Worm (Caenorhabditis elegans) whole organism, early embryonic: ENCODE results near the gene Y55F3BL.6.

Experiments used
- B0310.2 ChIP-seq: sonication (generic microtip); optimal IDR thresholded peaks from 2 replicates; lab custom pipeline; 2016; ENCODE audit warnings: mild to moderate bottlenecking, missing genetic modification characterization, missing compliant biosample characterization
- F13C5.2 ChIP-seq: sonication (generic microtip); optimal IDR thresholded peaks from 2 replicates; lab custom pipeline; 2017; ENCODE audit warnings: mild to moderate bottlenecking, missing genetic modification characterization, inconsistent platforms, missing compliant biosample characterization
- aly-1 ChIP-seq: sonication (generic microtip); optimal IDR thresholded peaks from 2 replicates; lab custom pipeline; 2016; ENCODE audit warnings: missing genetic modification characterization, missing compliant biosample characterization
- ama-1 ChIP-seq: fragments of 150-350 bp; optimal IDR thresholded peaks from 2 replicates; lab custom pipeline; 2014
- ceh-13 ChIP-seq: fragments of 200-800 bp; sonication (Bioruptor generic); optimal IDR thresholded peaks from 2 replicates; lab custom pipeline; 2018; ENCODE audit warnings: mild to moderate bottlenecking, missing genetic modification characterization, missing compliant biosample characterization
- ceh-36 ChIP-seq: sonication (generic microtip); optimal IDR thresholded peaks from 2 replicates; lab custom pipeline; 2016; ENCODE audit warnings: missing genetic modification characterization, inconsistent platforms, missing compliant biosample characterization
- ets-7 ChIP-seq: sonication (generic microtip); optimal IDR thresholded peaks from 2 replicates; lab custom pipeline; 2016; ENCODE audit warnings: missing genotype, missing genetic modification characterization, missing compliant biosample characterization
- flt-1 ChIP-seq: fragments of 200-800 bp; sonication (Bioruptor generic); IDR thresholded peaks from 2 replicates; pipeline ENCODE4 v1.3.6; 2022; ENCODE audit warnings: missing genetic modification characterization, missing compliant biosample characterization
- hmbx-1 ChIP-seq: sonication (generic microtip); optimal IDR thresholded peaks from 2 replicates; lab custom pipeline; 2016; ENCODE audit warnings: mild to moderate bottlenecking, missing genetic modification characterization, missing compliant biosample characterization
- hmg-4 ChIP-seq: fragments of 200-800 bp; sonication (Bioruptor generic); optimal IDR thresholded peaks from 2 replicates; lab custom pipeline; 2018; ENCODE audit warnings: mild to moderate bottlenecking, missing genetic modification characterization, missing compliant biosample characterization
- hnd-1 ChIP-seq: sonication (generic microtip); optimal IDR thresholded peaks from 2 replicates; lab custom pipeline; 2016; ENCODE audit warnings: missing genetic modification characterization, missing compliant biosample characterization
- pes-1 ChIP-seq: fragments of 200-800 bp; sonication (Bioruptor generic); IDR thresholded peaks from 2 replicates; pipeline ENCODE4 v1.3.6; 2022; ENCODE audit warnings: missing genetic modification reagents, missing genetic modification characterization, missing compliant biosample characterization
- scrt-1 ChIP-seq: fragments of 200-800 bp; sonication (Bioruptor generic); IDR thresholded peaks from 2 replicates; pipeline ENCODE4 v1.3.6; 2022; ENCODE audit warnings: missing genetic modification characterization, missing compliant biosample characterization
- sea-1 ChIP-seq: fragments of 200-800 bp; sonication (Bioruptor generic); conservative IDR thresholded peaks from 2 replicates; pipeline ENCODE4 v1.3.6; 2022; ENCODE audit warnings: missing genetic modification characterization, missing compliant biosample characterization
- tbx-11 ChIP-seq: fragments of 200-800 bp; sonication (Bioruptor generic); IDR thresholded peaks from 2 replicates; pipeline ENCODE4 v1.3.6; 2022; ENCODE audit warnings: missing genetic modification characterization, missing compliant biosample characterization
- tbx-37 ChIP-seq: fragments of 200-800 bp; sonication (Bioruptor generic); conservative IDR thresholded peaks from 2 replicates; pipeline ENCODE4 v1.3.6; 2022; ENCODE audit warnings: missing genetic modification reagents, missing genetic modification characterization, missing compliant biosample characterization
- tra-4 ChIP-seq: sonication (generic microtip); optimal IDR thresholded peaks from 2 replicates; lab custom pipeline; 2017; ENCODE audit warnings: missing genetic modification characterization, missing compliant biosample characterization

Y55F3BL.6 gene

DNA sequence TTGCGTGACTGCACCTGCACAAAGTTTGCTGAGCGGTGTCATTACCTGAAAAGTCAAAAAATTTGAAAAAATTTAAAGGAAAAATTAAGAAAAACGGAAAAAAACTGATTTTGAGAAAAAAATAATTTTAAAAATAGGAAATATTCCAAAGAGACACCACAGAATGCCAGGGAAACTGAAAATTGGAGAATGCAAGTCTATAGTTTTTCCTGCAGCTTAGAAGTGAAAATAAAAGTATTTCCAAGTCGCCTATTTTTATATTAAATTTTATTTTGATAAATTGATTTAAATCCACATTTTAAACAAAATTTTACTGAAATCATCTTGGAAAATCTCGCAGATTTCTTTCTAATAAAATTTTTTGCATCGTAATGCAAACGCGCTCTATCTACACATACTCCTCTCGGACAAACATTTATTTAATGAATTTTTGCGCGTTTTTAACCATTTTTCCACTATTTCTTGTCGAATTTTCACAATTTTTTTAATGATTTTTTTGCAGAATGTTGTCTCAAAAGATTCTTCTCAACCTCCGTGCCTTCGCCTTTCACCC, 10.3 kb downstream of the Y55F3BL.6 start, which contains the start of the genes F56B3.11 and ech-5:
Gene F56B3.11 (minus strand): TSS at position 51 of the 553 bp plus-strand sequence.
Gene ech-5 (plus strand): TSS at position 503 of the 553 bp plus-strand sequence.
- TF ChIP-seq ets-7 (tag; lab: Kevin White, UChicago) (no peak), F13C5.2 (tag; lab: Kevin White, UChicago) (peak; percentile 70), ceh-36 (no peak), hmbx-1 (tag; lab: Kevin White, UChicago) (peak; percentile 42), scrt-1 (no peak), hmg-4 (no peak), pes-1 (GFP tag; lab: Robert Waterston, UW) (peak; percentile 53; the same call in 1 of the 2 replicates), tbx-37 (GFP tag; lab: Robert Waterston, UW) (no peak), aly-1 (tag; lab: Kevin White, UChicago) (no peak), sea-1 (GFP tag; lab: Robert Waterston, UW) (no peak), tbx-11 (GFP tag; lab: Robert Waterston, UW) (no peak), flt-1 (GFP tag; lab: Robert Waterston, UW) (no peak), ceh-13 (peak; percentile 33), B0310.2 (tag; lab: Kevin White, UChicago) (no peak), tra-4 (tag; lab: Kevin White, UChicago) (no peak), hnd-1 (tag; lab: Kevin White, UChicago) (peak; percentile 37), ama-1 (lab: Kevin White, UChicago) (no peak)

ce11 chrIV:795383-795872, 11.4 kb downstream of the Y55F3BL.6 start, which contains the start of gene skr-18:
Gene skr-18 (minus strand): TSS chrIV:795433.
- TF ChIP-seq aly-1 (tag; lab: Kevin White, UChicago) = no peak

- TF ChIP-seq sea-1 (GFP tag; lab: Robert Waterston, UW) (no peak), tra-4 (tag; lab: Kevin White, UChicago) (no peak), hnd-1 (tag; lab: Kevin White, UChicago) (no peak), B0310.2 (tag; lab: Kevin White, UChicago) (no peak), ceh-13 (no peak), F13C5.2 (tag; lab: Kevin White, UChicago) (no peak), ceh-36 (no peak), tbx-11 (GFP tag; lab: Robert Waterston, UW) (no peak), ets-7 (tag; lab: Kevin White, UChicago) (no peak), tbx-37 (GFP tag; lab: Robert Waterston, UW) (no peak), ama-1 (lab: Kevin White, UChicago) (no peak), pes-1 (GFP tag; lab: Robert Waterston, UW) (no peak)
These were observed 12.6 kb downstream of the Y55F3BL.6 start, which contains the start of gene F56B3.4 for ce11 chrIV:794275-794674. Gene F56B3.4 (minus strand): TSS chrIV:794275.

DNA sequence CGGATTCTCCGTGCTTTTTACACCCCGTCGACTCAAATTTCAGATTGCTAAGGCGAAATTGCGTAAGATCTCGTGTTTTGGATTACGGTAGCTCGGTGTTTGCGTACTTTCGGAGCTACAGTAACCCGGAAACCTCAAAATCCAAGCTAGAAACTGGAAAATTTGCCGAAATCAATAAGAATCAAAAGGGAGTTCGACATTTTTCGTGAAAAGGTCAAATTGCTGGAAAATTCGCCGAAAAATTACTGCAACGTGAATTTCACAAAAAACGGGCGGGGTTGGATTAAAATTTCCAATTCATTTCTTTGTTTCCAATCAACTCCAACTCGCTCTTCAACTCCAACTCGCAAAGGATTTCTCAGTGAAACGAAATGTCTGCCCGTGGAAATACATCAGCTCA, 19.1 kb downstream of the Y55F3BL.6 start, which contains the start of gene F56B3.6:
Gene F56B3.6 (plus strand): TSS at position 301 of the 400 bp plus-strand sequence.
- TF ChIP-seq sea-1 (GFP tag; lab: Robert Waterston, UW) (no peak), tra-4 (tag; lab: Kevin White, UChicago) (no peak), ceh-13 (no peak), hmbx-1 (tag; lab: Kevin White, UChicago) (no peak), ets-7 (tag; lab: Kevin White, UChicago) (no peak), aly-1 (tag; lab: Kevin White, UChicago) (no peak), B0310.2 (tag; lab: Kevin White, UChicago) (no peak), hnd-1 (tag; lab: Kevin White, UChicago) (no peak), scrt-1 (no peak), tbx-11 (GFP tag; lab: Robert Waterston, UW) (no peak)

DNA sequence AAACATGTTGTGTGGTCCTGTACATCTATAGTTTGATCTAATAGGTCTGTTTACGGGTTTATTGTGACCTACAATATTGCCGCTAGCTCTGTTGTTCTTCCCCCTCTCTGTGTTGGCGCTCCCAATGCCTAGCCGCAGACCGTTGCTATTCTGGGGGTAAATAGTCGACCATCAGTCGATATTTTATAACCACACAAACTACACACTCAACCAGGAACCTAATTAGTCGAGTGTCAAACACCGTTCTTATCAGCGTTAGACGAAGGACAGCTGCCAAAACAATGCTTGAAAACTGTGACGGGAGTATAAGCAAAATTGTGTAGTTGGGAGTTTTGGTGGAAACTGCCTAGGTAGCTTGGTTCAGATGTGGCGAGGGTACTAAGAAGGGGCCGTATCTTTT, 24.5 kb downstream of the Y55F3BL.6 start:
- TF ChIP-seq hmbx-1 (tag; lab: Kevin White, UChicago) = no peak
- no peak for TF ChIP-seq ceh-36
- TF ChIP-seq F13C5.2 (tag; lab: Kevin White, UChicago) = no peak
- no peak for TF ChIP-seq ceh-13
- TF ChIP-seq scrt-1 = no peak
- TF ChIP-seq aly-1 (tag; lab: Kevin White, UChicago) = no peak
- TF ChIP-seq flt-1 (GFP tag; lab: Robert Waterston, UW) = no peak
- no peak for TF ChIP-seq ets-7 (tag; lab: Kevin White, UChicago)
- no peak for TF ChIP-seq B0310.2 (tag; lab: Kevin White, UChicago)
- TF ChIP-seq hmg-4 = no peak
- TF ChIP-seq sea-1 (GFP tag; lab: Robert Waterston, UW) = no peak

DNA sequence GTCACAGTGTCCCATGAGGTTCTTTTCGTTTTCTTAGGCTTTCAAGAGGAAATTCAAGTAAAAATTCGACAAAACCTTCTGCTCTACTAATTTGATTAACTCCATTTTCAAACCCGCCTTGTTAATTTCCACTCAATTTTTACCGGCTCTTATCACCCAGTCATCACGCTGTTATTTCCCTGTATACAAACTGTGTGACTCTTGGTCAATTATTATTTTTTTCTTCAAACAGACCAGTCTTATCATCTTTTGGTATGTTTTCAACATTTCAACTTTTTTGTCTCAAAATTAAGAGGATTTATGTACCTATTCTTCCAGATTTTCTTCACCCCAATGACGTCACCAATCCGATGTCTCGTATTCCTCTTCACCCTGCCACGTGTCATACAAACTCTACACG, 28.4 kb downstream of the Y55F3BL.6 start, which contains the start of gene ugt-52:
Gene ugt-52 (plus strand): TSS at position 301 of the 400 bp plus-strand sequence.
- TF ChIP-seq B0310.2 (tag; lab: Kevin White, UChicago) = no peak
- TF ChIP-seq ceh-13 = no peak
- no peak for TF ChIP-seq pes-1 (GFP tag; lab: Robert Waterston, UW)
- no peak for TF ChIP-seq scrt-1
- no peak for TF ChIP-seq aly-1 (tag; lab: Kevin White, UChicago)
- no peak for TF ChIP-seq sea-1 (GFP tag; lab: Robert Waterston, UW)
- TF ChIP-seq hmbx-1 (tag; lab: Kevin White, UChicago) = no peak
- TF ChIP-seq ceh-36 = no peak
- no peak for TF ChIP-seq ets-7 (tag; lab: Kevin White, UChicago)
- no peak for TF ChIP-seq F13C5.2 (tag; lab: Kevin White, UChicago)
- TF ChIP-seq ama-1 (lab: Kevin White, UChicago) = no peak
- no peak for TF ChIP-seq hmg-4
- TF ChIP-seq flt-1 (GFP tag; lab: Robert Waterston, UW) = no peak
- no peak for TF ChIP-seq hnd-1 (tag; lab: Kevin White, UChicago)
- no peak for TF ChIP-seq tra-4 (tag; lab: Kevin White, UChicago)

DNA sequence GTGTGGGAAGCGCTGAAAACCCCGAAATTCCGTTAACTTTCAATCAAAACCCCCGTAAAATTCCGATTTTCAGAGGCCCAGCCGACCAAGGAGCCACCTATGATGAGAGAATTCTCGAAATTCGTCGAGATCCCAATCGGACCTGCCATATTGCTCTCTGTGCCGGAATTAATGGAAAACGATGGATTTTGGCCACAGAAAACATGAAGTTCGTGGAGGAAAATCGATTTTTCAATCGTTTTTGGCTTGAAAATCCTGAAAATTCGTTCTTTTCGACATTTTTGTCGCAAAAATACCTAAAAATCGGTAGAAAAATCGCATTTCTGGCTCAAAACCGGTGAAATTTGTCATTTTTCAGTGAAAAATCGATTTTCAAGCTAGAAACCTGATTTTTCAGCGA, 33.3 kb downstream of the Y55F3BL.6 start:
- no peak for TF ChIP-seq hnd-1 (tag; lab: Kevin White, UChicago)
- no peak for TF ChIP-seq hmbx-1 (tag; lab: Kevin White, UChicago)
- no peak for TF ChIP-seq tra-4 (tag; lab: Kevin White, UChicago)
